Fruit fly (Drosophila melanogaster): ENCODE data around the gene Vps24.

The Vps24 gene

dm6 chr3R:4284376-4284953 is 26.3 kb downstream of the Vps24 start:
- TF ChIP-seq CG8301 (tag; optimal IDR thresholded peaks at IDR 0.05) (no peak), Pif1B (GFP tag; optimal IDR thresholded peaks at IDR 0.05) (no peak)

- no peak for TF ChIP-seq Pif1A (GFP tag; optimal IDR thresholded peaks at IDR 0.05)
- TF ChIP-seq CG9948 (tag; optimal IDR thresholded peaks at IDR 0.05): no peak
- no peak for TF ChIP-seq CG14655 (GFP tag; optimal IDR thresholded peaks at IDR 0.05)
- TF ChIP-seq CG32121 (GFP tag; IDR thresholded peaks at IDR 0.05): no peak
- no peak for TF ChIP-seq fd96Ca (GFP tag; IDR thresholded peaks at IDR 0.05)
- TF ChIP-seq gl (tag; optimal IDR thresholded peaks at IDR 0.05): no peak
- no peak for TF ChIP-seq CG8159 (tag; optimal IDR thresholded peaks at IDR 0.05)
- no peak for TF ChIP-seq Ets98B (GFP tag; IDR thresholded peaks at IDR 0.05)
- no peak for TF ChIP-seq Snoo (tag; optimal IDR thresholded peaks at IDR 0.05)
- TF ChIP-seq CG4496 (GFP tag; IDR thresholded peaks at IDR 0.05): no peak
- TF ChIP-seq CG13204 (GFP tag; optimal IDR thresholded peaks at IDR 0.05): no peak
- no peak for TF ChIP-seq CG8301 (tag; optimal IDR thresholded peaks at IDR 0.05)
Observed at dm6 chr3R:4282207-4282606, 28.5 kb downstream of the Vps24 start.

dm6 chr3R:4281119-4281861 is 29.5 kb downstream of the Vps24 start:
- TF ChIP-seq CG10348 (GFP tag; IDR thresholded peaks at IDR 0.05): no peak
- TF ChIP-seq gl (tag; optimal IDR thresholded peaks at IDR 0.05): no peak
- TF ChIP-seq fd96Ca (GFP tag; IDR thresholded peaks at IDR 0.05): 0 out of 3 replicates have a peak, but pooled peaks have one; percentile 11
- TF ChIP-seq CG13204 (GFP tag; optimal IDR thresholded peaks at IDR 0.05): peak; percentile 16
- TF ChIP-seq CG15710 (tag; optimal IDR thresholded peaks at IDR 0.05): no peak
- TF ChIP-seq CG8301 (tag; optimal IDR thresholded peaks at IDR 0.05): no peak
- 0 out of 3 replicates have a peak, but pooled peaks have one; percentile 29 for TF ChIP-seq CG4496 (GFP tag; IDR thresholded peaks at IDR 0.05)
- 0 out of 2 replicates have a peak, but pooled peaks have one; percentile 13 for TF ChIP-seq Ets98B (GFP tag; IDR thresholded peaks at IDR 0.05)
- TF ChIP-seq CG8159 (tag; optimal IDR thresholded peaks at IDR 0.05): no peak

dm6 chr3R:4280062-4280461 is 30.7 kb downstream of the Vps24 start, which contains the start of gene cpx:
Gene cpx, plus strand, starts transcription at chr3R:4280221.
- TF ChIP-seq EcR (GFP tag; optimal IDR thresholded peaks at IDR 0.05) (no peak), Ets98B (GFP tag; IDR thresholded peaks at IDR 0.05) (no peak), Pif1B (GFP tag; optimal IDR thresholded peaks at IDR 0.05) (no peak), CG8301 (tag; optimal IDR thresholded peaks at IDR 0.05) (no peak), CG15710 (tag; optimal IDR thresholded peaks at IDR 0.05) (no peak), Snoo (tag; optimal IDR thresholded peaks at IDR 0.05) (no peak), CG17806 (tag; optimal IDR thresholded peaks at IDR 0.05) (no peak), CG13204 (GFP tag; optimal IDR thresholded peaks at IDR 0.05) (no peak), Pif1A (GFP tag; optimal IDR thresholded peaks at IDR 0.05) (no peak), CG34367 (tag; optimal IDR thresholded peaks at IDR 0.05) (no peak), CG9948 (tag; optimal IDR thresholded peaks at IDR 0.05) (no peak), fd96Ca (GFP tag; IDR thresholded peaks at IDR 0.05) (no peak), CG4496 (GFP tag; IDR thresholded peaks at IDR 0.05) (no peak), CG32121 (GFP tag; IDR thresholded peaks at IDR 0.05) (no peak), CG12605 (GFP tag; IDR thresholded peaks at IDR 0.05) (no peak), rn (GFP tag; IDR thresholded peaks at IDR 0.05) (no peak), gl (tag; optimal IDR thresholded peaks at IDR 0.05) (no peak)

dm6 chr3R:4277828-4278227 is 32.9 kb downstream of the Vps24 start, which contains the start of gene flip:
Gene flip, minus strand, starts transcription at chr3R:4277928.
- TF ChIP-seq Ets98B (GFP tag; IDR thresholded peaks at IDR 0.05): no peak
- no peak for TF ChIP-seq CG10348 (GFP tag; IDR thresholded peaks at IDR 0.05)
- no peak for TF ChIP-seq Snoo (tag; optimal IDR thresholded peaks at IDR 0.05)
- no peak for TF ChIP-seq CG32121 (GFP tag; IDR thresholded peaks at IDR 0.05)
- TF ChIP-seq CG13204 (GFP tag; optimal IDR thresholded peaks at IDR 0.05): no peak
- no peak for TF ChIP-seq CG12605 (GFP tag; IDR thresholded peaks at IDR 0.05)
- TF ChIP-seq CG17806 (tag; optimal IDR thresholded peaks at IDR 0.05): no peak
- TF ChIP-seq EcR (GFP tag; optimal IDR thresholded peaks at IDR 0.05): no peak
- TF ChIP-seq CG9948 (tag; optimal IDR thresholded peaks at IDR 0.05): no peak
- no peak for TF ChIP-seq D1 (tag; optimal IDR thresholded peaks at IDR 0.05)
- no peak for TF ChIP-seq CG34367 (tag; optimal IDR thresholded peaks at IDR 0.05)
- no peak for TF ChIP-seq gl (tag; optimal IDR thresholded peaks at IDR 0.05)
- no peak for TF ChIP-seq Pif1A (GFP tag; optimal IDR thresholded peaks at IDR 0.05)

- no peak for TF ChIP-seq gl (tag; optimal IDR thresholded peaks at IDR 0.05)
- no peak for TF ChIP-seq CG10348 (GFP tag; IDR thresholded peaks at IDR 0.05)
- no peak for TF ChIP-seq CG15710 (tag; optimal IDR thresholded peaks at IDR 0.05)
- no peak for TF ChIP-seq rn (GFP tag; IDR thresholded peaks at IDR 0.05)
- no peak for TF ChIP-seq CG8159 (tag; optimal IDR thresholded peaks at IDR 0.05)
- TF ChIP-seq CG12605 (GFP tag; IDR thresholded peaks at IDR 0.05): no peak
- TF ChIP-seq CG14655 (GFP tag; optimal IDR thresholded peaks at IDR 0.05): no peak
- no peak for TF ChIP-seq CG8301 (tag; optimal IDR thresholded peaks at IDR 0.05)
- TF ChIP-seq fd96Ca (GFP tag; IDR thresholded peaks at IDR 0.05): no peak
- no peak for TF ChIP-seq Pif1B (GFP tag; optimal IDR thresholded peaks at IDR 0.05)
- TF ChIP-seq Ets98B (GFP tag; IDR thresholded peaks at IDR 0.05): no peak
- no peak for TF ChIP-seq CG4496 (GFP tag; IDR thresholded peaks at IDR 0.05)
- TF ChIP-seq CG9948 (tag; optimal IDR thresholded peaks at IDR 0.05): no peak
- TF ChIP-seq CG13204 (GFP tag; optimal IDR thresholded peaks at IDR 0.05): no peak
- TF ChIP-seq D1 (tag; optimal IDR thresholded peaks at IDR 0.05): no peak
- no peak for TF ChIP-seq Pif1A (GFP tag; optimal IDR thresholded peaks at IDR 0.05)
- TF ChIP-seq Snoo (tag; optimal IDR thresholded peaks at IDR 0.05): no peak
Observed at dm6 chr3R:4268339-4268738, 42.4 kb downstream of the Vps24 start.

Measured in whole organism, pupa.